Fruit fly (Drosophila melanogaster): ENCODE data around the gene CG7024.

The CG7024 gene

DNA sequence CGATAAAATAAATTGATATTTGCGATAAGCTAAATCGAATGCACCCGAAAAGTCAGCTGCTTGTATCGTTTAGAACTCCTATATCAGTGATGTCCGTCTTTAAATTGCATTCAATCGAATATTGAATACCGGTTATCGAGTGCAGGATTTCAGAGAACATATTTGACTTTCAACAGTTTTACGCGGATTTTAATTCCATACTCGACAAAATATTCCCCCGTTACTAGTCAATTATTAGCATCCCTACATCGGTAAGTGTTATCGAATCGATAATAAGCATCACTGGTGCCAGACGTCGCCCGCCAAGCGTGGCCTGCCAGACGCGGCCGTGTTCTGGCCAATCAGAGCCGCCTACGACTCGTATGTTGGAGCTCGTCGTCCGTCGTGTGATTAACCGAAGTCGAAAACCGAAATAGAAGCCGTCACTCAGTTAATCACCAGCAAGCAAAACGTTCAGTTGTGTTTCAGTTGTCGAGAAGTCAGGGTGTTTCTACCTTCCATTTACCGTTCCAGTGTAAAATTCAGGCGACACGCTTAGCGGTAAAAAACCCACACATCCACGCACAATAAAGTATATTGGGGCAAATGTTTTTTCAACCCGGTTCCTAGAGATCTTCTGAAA lies 17.2 kb upstream of the CG7024 start, which contains the start of gene ctp (continued):
- no peak for TF ChIP-seq Dfd (GFP tag; optimal IDR thresholded peaks at IDR 0.05)
- no peak for TF ChIP-seq CG43689 (GFP tag; IDR thresholded peaks at IDR 0.05)
- TF ChIP-seq CG32767 (GFP tag; IDR thresholded peaks at IDR 0.05): no peak
- peak; percentile 23 for TF ChIP-seq CG33213 (GFP tag; optimal IDR thresholded peaks at IDR 0.05)
- TF ChIP-seq disco-r (GFP tag; optimal IDR thresholded peaks at IDR 0.05): peak; percentile 35
- peak; percentile 8 for TF ChIP-seq CG10267 (tag; optimal IDR thresholded peaks at IDR 0.05)
- peak; percentile 75 for TF ChIP-seq CG1603 (tag; optimal IDR thresholded peaks at IDR 0.05)
- TF ChIP-seq Mrtf (GFP tag; IDR thresholded peaks at IDR 0.05): no peak
- TF ChIP-seq Lpt (GFP tag; optimal IDR thresholded peaks at IDR 0.05): no peak
- TF ChIP-seq Gug (GFP tag; IDR thresholded peaks at IDR 0.05): no peak
- no peak for TF ChIP-seq CG16779 (GFP tag; IDR thresholded peaks at IDR 0.05)
- TF ChIP-seq H2.0 (GFP tag; IDR thresholded peaks at IDR 0.05): peak; percentile 4; the same call in 1 of the 2 replicates
- TF ChIP-seq TFAM (GFP tag; optimal IDR thresholded peaks at IDR 0.05): no peak
- peak; percentile 22 for TF ChIP-seq Hand (GFP tag; optimal IDR thresholded peaks at IDR 0.05)
- TF ChIP-seq Doc3 (GFP tag; IDR thresholded peaks at IDR 0.05; ENCODE audit: partially characterized antibody): peak; percentile 65; the same call in 2 of the 3 replicates
- peak; percentile 14 for TF ChIP-seq NfI (GFP tag; optimal IDR thresholded peaks at IDR 0.05)
- TF ChIP-seq CG6854 (GFP tag; optimal IDR thresholded peaks at IDR 0.05): peak; percentile 52
- TF ChIP-seq insv (GFP tag; optimal IDR thresholded peaks at IDR 0.05): peak in 1 of 2 experiments; percentile 24
- peak; percentile 49 for TF ChIP-seq CG14710 (tag; optimal IDR thresholded peaks at IDR 0.05)
- peak; percentile 34 for TF ChIP-seq CG7556 (GFP tag; optimal IDR thresholded peaks at IDR 0.05)
- no peak for TF ChIP-seq Hey (tag; optimal IDR thresholded peaks at IDR 0.05)
- TF ChIP-seq jigr1 (GFP tag; IDR thresholded peaks at IDR 0.05): no peak
- TF ChIP-seq schlank (tag; optimal IDR thresholded peaks at IDR 0.05): no peak
- TF ChIP-seq Mad (GFP tag; optimal IDR thresholded peaks at IDR 0.05): peak; percentile 53
- TF ChIP-seq maf-S (GFP tag; optimal IDR thresholded peaks at IDR 0.05): peak; percentile 23
- TF ChIP-seq CG16863 (GFP tag; optimal IDR thresholded peaks at IDR 0.05): peak; percentile 4
- TF ChIP-seq sc (optimal IDR thresholded peaks at IDR 0.05): no peak
- TF ChIP-seq sc (GFP tag; optimal IDR thresholded peaks at IDR 0.05): no peak
- peak; percentile 1 for TF ChIP-seq pum (GFP tag; optimal IDR thresholded peaks at IDR 0.05)
- peak; percentile 88 for TF ChIP-seq Med (GFP tag)
- TF ChIP-seq hkb (optimal IDR thresholded peaks at IDR 0.05): no peak
- TF ChIP-seq hkb (GFP tag; IDR thresholded peaks at IDR 0.05): peak; percentile 44; the same call in 1 of the 2 replicates
- 0 out of 2 replicates have a peak, but pooled peaks have one; percentile 23 for TF ChIP-seq CG2129 (GFP tag; IDR thresholded peaks at IDR 0.05; ENCODE audit: partially characterized antibody)
- peak; percentile 30 for TF ChIP-seq nerfin-1 (tag; optimal IDR thresholded peaks at IDR 0.05)
- TF ChIP-seq az2 (GFP tag; optimal IDR thresholded peaks at IDR 0.05): peak; percentile 25
- TF ChIP-seq CG4617 (GFP tag; optimal IDR thresholded peaks at IDR 0.05; ENCODE audit: borderline replicate concordance): no peak
- peak; percentile 54 for TF ChIP-seq CG13296 (GFP tag; optimal IDR thresholded peaks at IDR 0.05)
- TF ChIP-seq eyg (GFP tag; optimal IDR thresholded peaks at IDR 0.05): peak; percentile 35
- peak; percentile 66; the same call in 2 of the 3 replicates for TF ChIP-seq vnd (GFP tag; IDR thresholded peaks at IDR 0.05; ENCODE audit: partially characterized antibody)
- peak; percentile 31 for TF ChIP-seq CG3281 (GFP tag; optimal IDR thresholded peaks at IDR 0.05)
- TF ChIP-seq p53 (GFP tag; optimal IDR thresholded peaks at IDR 0.05): peak; percentile 37
- TF ChIP-seq HmgZ (tag; optimal IDR thresholded peaks at IDR 0.05): peak; percentile 56
- TF ChIP-seq pita (GFP tag; optimal IDR thresholded peaks at IDR 0.05): no peak
- TF ChIP-seq en (GFP tag; optimal IDR thresholded peaks at IDR 0.05): no peak
- no peak for TF ChIP-seq CG6654 (GFP tag; optimal IDR thresholded peaks at IDR 0.05)
- TF ChIP-seq CG9797 (GFP tag; optimal IDR thresholded peaks at IDR 0.05): peak; percentile 11
- TF ChIP-seq unc-4 (GFP tag; IDR thresholded peaks at IDR 0.05; ENCODE audit: partially characterized antibody): peak; percentile 66
- TF ChIP-seq dysf (GFP tag; IDR thresholded peaks at IDR 0.05): peak; percentile 47; the same call in 2 of the 3 replicates
- TF ChIP-seq CG14441 (GFP tag; IDR thresholded peaks at IDR 0.05): no peak; the same call in 1 of the 2 replicates
- peak; percentile 16 for TF ChIP-seq Ets97D (GFP tag; optimal IDR thresholded peaks at IDR 0.05)

Data from whole organism, embryonic.